Worm (Caenorhabditis elegans): ENCODE results near the gene acl-3.

acl-3 gene

DNA sequence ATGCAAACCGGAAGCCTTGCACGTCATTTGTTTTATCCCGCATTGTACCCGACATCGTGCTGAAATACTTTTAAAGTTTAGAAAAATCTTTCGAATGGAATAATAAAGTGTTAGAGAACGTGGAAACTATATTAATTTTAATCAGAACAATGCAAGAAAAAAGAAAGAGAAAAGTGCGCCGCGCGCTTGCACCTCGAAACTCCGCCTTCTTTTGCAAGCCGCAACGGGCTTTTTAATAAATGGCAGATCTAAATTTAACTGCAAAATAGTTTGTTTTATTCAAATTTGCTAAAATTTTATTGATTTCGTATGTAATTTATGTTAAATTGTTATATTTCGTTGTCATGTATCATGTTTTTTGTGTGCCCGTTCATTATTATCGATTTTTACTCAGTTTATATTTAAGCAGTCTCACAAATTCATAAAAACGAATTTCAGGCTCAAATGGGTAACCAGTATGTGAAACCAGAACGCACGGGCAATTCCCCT lies at the start of gene acl-3, which contains the start of gene ndub-6:
acl-3 (minus strand) TSS at position 59 of the 489 bp plus-strand sequence.
ndub-6 (plus strand) TSS at position 439 of the 489 bp plus-strand sequence.
- peak; percentile 64 for TF ChIP-seq mes-2 (tag; optimal IDR thresholded peaks at IDR 0.05; ENCODE audit: poor library complexity, severe bottlenecking)
- TF ChIP-seq lin-13 (GFP tag; optimal IDR thresholded peaks at IDR 0.05): no peak
- TF ChIP-seq daf-16 (GFP tag; optimal IDR thresholded peaks at IDR 0.05): no peak
- peak; percentile 14 for TF ChIP-seq daf-16 (tag; optimal IDR thresholded peaks at IDR 0.05)

DNA sequence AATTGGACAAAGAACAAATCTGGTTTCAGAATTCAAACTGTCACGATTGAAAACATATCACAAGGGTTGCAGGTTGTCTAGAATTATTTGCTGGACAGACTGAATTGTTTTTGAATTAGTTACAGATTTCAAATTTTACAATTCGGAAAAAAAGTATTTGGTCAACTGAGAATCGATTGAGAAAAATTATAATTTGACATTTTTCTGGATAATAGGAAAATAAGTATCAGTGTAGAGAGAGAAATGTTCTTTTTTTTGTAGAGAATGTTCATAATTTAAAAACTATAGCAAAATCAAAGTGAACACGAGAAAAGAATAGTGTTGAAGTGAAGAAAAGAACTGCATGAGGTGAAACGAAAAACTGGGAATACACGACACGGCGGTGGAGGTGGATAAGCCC lies 48.9 kb upstream of the acl-3 start, which contains the start of gene dpy-20:
dpy-20 (minus strand) TSS at position 101 of the 400 bp plus-strand sequence.
- TF ChIP-seq unc-130 (GFP tag; optimal IDR thresholded peaks at IDR 0.05) (no peak), madf-5 (GFP tag; IDR thresholded peaks at IDR 0.05) (no peak), rbr-2 (tag; optimal IDR thresholded peaks at IDR 0.05) (no peak), spr-1 (tag; optimal IDR thresholded peaks at IDR 0.05) (no peak), gei-8 (GFP tag; optimal IDR thresholded peaks at IDR 0.05) (no peak)

DNA sequence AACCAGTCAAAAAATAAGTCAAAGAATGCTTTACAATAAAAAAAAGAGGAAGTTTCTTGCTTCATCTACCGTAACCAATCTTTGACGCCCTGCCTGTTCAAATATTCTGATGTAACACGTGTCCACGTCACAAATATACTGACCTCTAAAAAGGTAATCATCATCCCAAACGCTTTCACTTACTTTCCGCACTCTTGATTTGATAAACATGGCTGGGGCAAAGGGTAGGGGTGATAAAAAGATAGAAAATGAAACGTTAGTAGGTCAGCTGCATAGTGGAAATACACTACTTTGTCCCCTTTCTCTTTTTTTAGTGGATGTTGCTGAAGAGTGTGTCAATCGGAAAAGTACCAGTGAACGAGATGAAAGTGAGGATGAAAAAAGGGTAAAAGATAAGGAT lies 48.3 kb upstream of the acl-3 start:
- TF ChIP-seq hlh-30 (tag; optimal IDR thresholded peaks at IDR 0.05; ENCODE audit: insufficient read depth) (peak; percentile 20), nhr-28 (tag; optimal IDR thresholded peaks at IDR 0.05) (peak; percentile 4), mxl-3 (GFP tag; optimal IDR thresholded peaks at IDR 0.05) (peak; percentile 58), php-3 (GFP tag; IDR thresholded peaks at IDR 0.05) (no peak), unc-62 (GFP tag; optimal IDR thresholded peaks at IDR 0.05 in 1 of 2) (peak in 1 of 2 experiments; percentile 16), unc-62 (tag; optimal IDR thresholded peaks at IDR 0.05) (no peak)

DNA sequence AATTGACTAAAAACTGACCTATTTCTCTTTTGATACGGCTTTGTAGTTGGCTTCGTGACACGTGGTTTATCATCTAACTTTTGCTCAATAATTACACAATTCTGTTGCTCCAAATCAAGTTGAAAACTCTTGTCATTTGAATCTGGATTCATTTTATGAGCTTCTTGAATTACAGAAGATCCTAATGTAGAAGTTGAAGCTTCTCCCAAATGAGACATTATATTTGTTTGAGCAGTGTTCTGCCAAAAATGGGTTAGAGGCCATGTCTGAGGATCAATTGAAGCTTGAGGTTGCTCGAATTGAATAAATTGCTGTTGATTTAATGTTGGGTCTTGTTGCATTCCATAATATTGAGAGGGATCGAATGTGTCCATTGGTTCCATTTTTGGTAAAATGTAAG lies 45.7 kb upstream of the acl-3 start:
- TF ChIP-seq duxl-1 (tag; optimal IDR thresholded peaks at IDR 0.05; ENCODE audit: poor library complexity) (no peak), unc-62 (GFP tag; optimal IDR thresholded peaks at IDR 0.05 in 1 of 2) (peak in 1 of 2 experiments; percentile 95), unc-62 (tag; optimal IDR thresholded peaks at IDR 0.05) (no peak)

DNA sequence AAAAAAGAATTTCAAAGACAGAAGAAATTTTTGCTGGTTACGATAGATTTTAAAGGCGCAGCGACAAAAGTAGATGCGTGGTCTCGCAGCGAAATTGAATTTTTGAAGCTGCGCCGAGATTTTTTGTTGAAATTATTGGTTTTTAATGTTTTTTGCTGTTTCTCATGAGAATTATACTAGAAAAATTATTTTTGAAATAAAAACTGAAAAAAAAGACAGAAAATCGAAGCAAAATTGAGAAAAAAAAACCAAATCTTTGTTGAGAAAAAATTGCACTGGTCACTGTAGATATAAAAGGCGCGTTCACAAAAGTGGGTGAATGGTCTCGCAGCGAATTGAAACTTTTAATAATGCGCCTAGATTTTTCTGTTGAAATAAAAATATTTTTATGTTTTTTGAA lies 43.8 kb upstream of the acl-3 start:
- TF ChIP-seq lin-38 (GFP tag; IDR thresholded peaks at IDR 0.05): peak; percentile 31; the same call in 1 of the 2 replicates
- TF ChIP-seq lsy-2 (tag; optimal IDR thresholded peaks at IDR 0.05): no peak
- peak; percentile 60 for TF ChIP-seq unc-130 (GFP tag; optimal IDR thresholded peaks at IDR 0.05)
- peak; percentile 88 for TF ChIP-seq F49E8.2 (tag; optimal IDR thresholded peaks at IDR 0.05; ENCODE audit: borderline replicate concordance)
- peak; percentile 60; the same call in 1 of the 2 replicates for TF ChIP-seq snpc-1.2 (GFP tag; IDR thresholded peaks at IDR 0.05)
- 0 out of 2 replicates have a peak, but pooled peaks have one; percentile 50 for TF ChIP-seq Y48G9A.11 (GFP tag; IDR thresholded peaks at IDR 0.05)
- TF ChIP-seq nhr-6 (tag; optimal IDR thresholded peaks at IDR 0.05): no peak
- TF ChIP-seq aha-1 (tag): peak; percentile 28

DNA sequence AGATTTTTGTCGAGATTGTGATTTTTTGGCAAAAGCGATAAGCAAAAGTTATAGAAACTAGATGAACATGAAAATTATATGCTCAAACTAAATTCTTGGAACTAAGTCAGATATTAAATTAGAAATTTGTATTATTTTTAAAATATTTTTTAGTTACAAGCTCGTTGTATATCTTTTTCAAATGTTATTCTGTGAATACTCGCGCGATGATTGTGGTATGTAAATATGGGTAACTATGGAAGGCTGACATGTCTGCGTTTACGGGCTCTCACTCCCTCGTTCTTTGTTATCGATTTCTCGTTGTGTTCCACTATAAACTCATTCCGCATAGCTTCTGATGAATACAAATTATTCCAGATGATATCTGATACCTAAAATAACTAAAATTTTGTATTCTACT lies 42.3 kb upstream of the acl-3 start, which contains the start of gene ZK792.7:
ZK792.7 (plus strand) TSS at position 301 of the 400 bp plus-strand sequence.
- TF ChIP-seq hmg-1.1 (GFP tag; IDR thresholded peaks at IDR 0.05) (no peak), ceh-20 (GFP tag; IDR thresholded peaks at IDR 0.05) (no peak), nhr-237 (tag; optimal IDR thresholded peaks at IDR 0.05) (no peak), nhr-25 (tag; optimal IDR thresholded peaks at IDR 0.05; ENCODE audit: borderline replicate concordance, insufficient read depth) (no peak), dmd-9 (GFP tag; IDR thresholded peaks at IDR 0.05) (no peak), mdl-1 (tag; optimal IDR thresholded peaks at IDR 0.05) (no peak), F49E8.2 (tag; optimal IDR thresholded peaks at IDR 0.05; ENCODE audit: borderline replicate concordance) (no peak), mes-2 (tag; optimal IDR thresholded peaks at IDR 0.05; ENCODE audit: poor library complexity, severe bottlenecking) (no peak), sdz-12 (GFP tag; optimal IDR thresholded peaks at IDR 0.05) (no peak), nhr-11 (tag; optimal IDR thresholded peaks at IDR 0.05) (no peak), php-3 (GFP tag; IDR thresholded peaks at IDR 0.05) (no peak), set-16 (GFP tag; IDR thresholded peaks at IDR 0.05) (no peak), mep-1 (tag; optimal IDR thresholded peaks at IDR 0.05) (no peak), F10B5.3 (tag; optimal IDR thresholded peaks at IDR 0.05) (no peak), daf-12 (tag; optimal IDR thresholded peaks at IDR 0.05) (no peak), hlh-11 (tag; optimal IDR thresholded peaks at IDR 0.05) (no peak), dpl-1 (GFP tag; optimal IDR thresholded peaks at IDR 0.05) (no peak), saeg-2 (GFP tag; IDR thresholded peaks at IDR 0.05) (no peak), F44E2.7 (GFP tag; IDR thresholded peaks at IDR 0.05) (no peak)

Measured in whole organism, L4 larva.